Fruit fly (Drosophila melanogaster) whole organism, embryonic: ENCODE results near the gene Ada1-1.

Experiments
- Ada2b ChIP-seq: fragments of 200-800 bp; sonication (Bioruptor generic); IDR thresholded peaks from 2 replicates; pipeline ENCODE4 v1.3.6; 2022; ENCODE audit warnings: missing biosample characterization, missing genetic modification characterization
- Antp ChIP-seq: fragments of 200-800 bp; sonication (Bioruptor generic); optimal IDR thresholded peaks from 3 replicates; lab custom pipeline; 2016; ENCODE audit warnings: missing biosample characterization, missing genetic modification characterization
- CG10147 ChIP-seq: fragments of 200-800 bp; sonication (Bioruptor generic); optimal IDR thresholded peaks from 2 replicates; lab custom pipeline; 2019; ENCODE audit warnings: missing biosample characterization, mild to moderate bottlenecking, missing genetic modification characterization, moderate library complexity
- CG10209 ChIP-seq: fragments of 200-800 bp; sonication (Bioruptor generic); optimal IDR thresholded peaks from 3 replicates; lab custom pipeline; 2017; ENCODE audit warnings: missing biosample characterization, mild to moderate bottlenecking, missing genetic modification characterization, missing genetic modification reagents
- CG1024 ChIP-seq: fragments of 200-800 bp; sonication (Bioruptor generic); IDR thresholded peaks from 2 replicates; pipeline ENCODE4 v1.3.6; 2022; ENCODE audit warnings: missing biosample characterization, missing genetic modification characterization
- CG11247 ChIP-seq: fragments of 200-800 bp; sonication (Bioruptor generic); IDR thresholded peaks from 2 replicates; pipeline ENCODE4 v1.3.6; 2022; ENCODE audit warnings: missing biosample characterization, missing genetic modification characterization
- CG12071 ChIP-seq: fragments of 200-800 bp; sonication (Bioruptor generic); optimal IDR thresholded peaks from 3 replicates; lab custom pipeline; 2018; ENCODE audit warnings: missing biosample characterization, mild to moderate bottlenecking, missing genetic modification characterization
- CG15601 ChIP-seq: fragments of 200-800 bp; sonication (Bioruptor generic); optimal IDR thresholded peaks from 3 replicates; lab custom pipeline; 2019; ENCODE audit warnings: missing biosample characterization, mild to moderate bottlenecking, missing genetic modification characterization, moderate library complexity
- CG17361 ChIP-seq: fragments of 200-800 bp; sonication (Bioruptor generic); IDR thresholded peaks from 3 replicates; pipeline ENCODE4 v1.3.6; 2022; ENCODE audit warnings: missing biosample characterization, missing genetic modification characterization
- CG18599 ChIP-seq: fragments of 200-800 bp; sonication (Bioruptor generic); optimal IDR thresholded peaks from 3 replicates; lab custom pipeline; 2017; ENCODE audit warnings: missing biosample characterization, missing genetic modification characterization, mild to moderate bottlenecking, moderate library complexity, missing genetic modification reagents
- CG2202 ChIP-seq: fragments of 200-800 bp; sonication (Bioruptor generic); optimal IDR thresholded peaks from 2 replicates; lab custom pipeline; 2018; ENCODE audit warnings: missing biosample characterization, mild to moderate bottlenecking, missing genetic modification characterization
- CG32772 ChIP-seq: fragments of 200-800 bp; sonication (Bioruptor generic); IDR thresholded peaks from 2 replicates; pipeline ENCODE4 v1.3.6; 2022; ENCODE audit warnings: missing biosample characterization, missing genetic modification characterization
- CG34224 ChIP-seq: fragments of 200-800 bp; sonication (Bioruptor generic); IDR thresholded peaks from 3 replicates; pipeline ENCODE4 v1.3.6; 2022; ENCODE audit warnings: missing biosample characterization, missing genetic modification characterization; ENCODE audit not compliant: partially characterized antibody
- CG6254 ChIP-seq: fragments of 200-800 bp; sonication (Bioruptor generic); optimal IDR thresholded peaks from 3 replicates; lab custom pipeline; 2017; ENCODE audit warnings: mild to moderate bottlenecking, missing biosample characterization, missing genetic modification reagents, missing genetic modification characterization
- CG7786 ChIP-seq: fragments of 200-800 bp; sonication (Bioruptor generic); optimal IDR thresholded peaks from 2 replicates; lab custom pipeline; 2016; ENCODE audit warnings: missing biosample characterization, missing genetic modification characterization
- CG9437 ChIP-seq: fragments of 200-800 bp; sonication (Bioruptor generic); optimal IDR thresholded peaks from 2 replicates; lab custom pipeline; 2018; ENCODE audit warnings: missing biosample characterization, mild to moderate bottlenecking, missing genetic modification characterization
- Dref ChIP-seq: fragments of 200-800 bp; sonication (Bioruptor generic); IDR thresholded peaks from 2 replicates; pipeline ENCODE4 v1.3.6; 2022; ENCODE audit warnings: missing biosample characterization, missing genetic modification characterization
- Drgx ChIP-seq: fragments of 200-800 bp; sonication (Bioruptor generic); IDR thresholded peaks from 2 replicates; pipeline ENCODE4 v1.3.6; 2022; ENCODE audit warnings: missing biosample characterization, missing genetic modification characterization
- Hr78 ChIP-seq, 2 experiments: fragments of 200-800 bp in 1 of 2; fragments of >200 bp in 1 of 2; sonication (Bioruptor generic) in 1 of 2; optimal IDR thresholded peaks; 2 replicates each; lab custom pipeline; 2017 to 2019; ENCODE audit warnings: missing biosample characterization in 2 of 2, missing genetic modification characterization in 2 of 2, mild to moderate bottlenecking in 1 of 2, moderate library complexity in 1 of 2
- Jarid2 ChIP-seq: fragments of 200-800 bp; sonication (Bioruptor generic); optimal IDR thresholded peaks from 3 replicates; lab custom pipeline; 2017; ENCODE audit warnings: mild to moderate bottlenecking, missing biosample characterization, missing genetic modification reagents, missing genetic modification characterization
- Lhr ChIP-seq: fragments of 200-800 bp; sonication (Bioruptor generic); optimal IDR thresholded peaks from 3 replicates; lab custom pipeline; 2017; ENCODE audit warnings: mild to moderate bottlenecking, missing biosample characterization, missing genetic modification reagents, missing genetic modification characterization
- NFAT ChIP-seq: fragments of 200-800 bp; sonication (Bioruptor generic); IDR thresholded peaks from 2 replicates; pipeline ENCODE4 v1.3.6; 2022; ENCODE audit warnings: missing biosample characterization, missing genetic modification characterization
- Neu2 ChIP-seq: fragments of 200-800 bp; sonication (Bioruptor generic); optimal IDR thresholded peaks from 3 replicates; lab custom pipeline; 2016; ENCODE audit warnings: missing biosample characterization, missing genetic modification characterization, borderline replicate concordance
- Nf-YB ChIP-seq: fragments of 200-800 bp; sonication (Bioruptor generic); optimal IDR thresholded peaks from 3 replicates; lab custom pipeline; 2019; ENCODE audit warnings: missing biosample characterization, mild to moderate bottlenecking, missing genetic modification characterization, moderate library complexity
- Sry-β ChIP-seq: fragments of 200-800 bp; sonication (Bioruptor generic); optimal IDR thresholded peaks from 2 replicates; lab custom pipeline; 2018; ENCODE audit warnings: missing biosample characterization, mild to moderate bottlenecking, missing genetic modification characterization, moderate library complexity
- chif ChIP-seq, 2 experiments: fragments of 200-800 bp; sonication (Bioruptor generic); optimal IDR thresholded peaks; 3 replicates each; lab custom pipeline; 2016; ENCODE audit warnings: missing biosample characterization in 2 of 2, missing genetic modification characterization in 2 of 2
- chinmo ChIP-seq: fragments of 200-800 bp; sonication (Bioruptor generic); IDR thresholded peaks from 4 replicates; pipeline ENCODE4 v1.3.6; 2022; ENCODE audit warnings: missing biosample characterization, missing genetic modification characterization; ENCODE audit not compliant: partially characterized antibody
- corto ChIP-seq: fragments of 200-800 bp; sonication (Bioruptor generic); optimal IDR thresholded peaks from 2 replicates; lab custom pipeline; 2016; ENCODE audit warnings: missing biosample characterization, mild to moderate bottlenecking, missing genetic modification characterization, moderate library complexity
- cwo ChIP-seq: fragments of 200-800 bp; sonication (Bioruptor generic); optimal IDR thresholded peaks from 3 replicates; lab custom pipeline; 2017; ENCODE audit warnings: missing biosample characterization, missing genetic modification characterization, mild to moderate bottlenecking, moderate library complexity, missing genetic modification reagents
- dm ChIP-seq: fragments of 200-800 bp; sonication (Bioruptor generic); optimal IDR thresholded peaks from 3 replicates; lab custom pipeline; 2016; ENCODE audit warnings: missing biosample characterization, missing genetic modification characterization
- grn ChIP-seq: fragments of 200-800 bp; sonication (Bioruptor generic); optimal IDR thresholded peaks from 3 replicates; lab custom pipeline; 2017; ENCODE audit warnings: missing biosample characterization, missing genetic modification characterization
- jumu ChIP-seq: fragments of 200-800 bp; sonication (Bioruptor generic); optimal IDR thresholded peaks from 3 replicates; lab custom pipeline; 2016; ENCODE audit warnings: missing biosample characterization, missing genetic modification characterization
- lbe ChIP-seq: fragments of 200-800 bp; sonication (Bioruptor generic); optimal IDR thresholded peaks from 2 replicates; lab custom pipeline; 2016; ENCODE audit warnings: missing biosample characterization, mild to moderate bottlenecking, missing genetic modification characterization
- nom ChIP-seq: fragments of 200-800 bp; sonication (Bioruptor generic); optimal IDR thresholded peaks from 2 replicates; lab custom pipeline; 2017; ENCODE audit warnings: missing biosample characterization, missing genetic modification characterization, mild to moderate bottlenecking, moderate library complexity, missing genetic modification reagents
- pan ChIP-seq, 4 experiments: fragments of >200 bp in 3 of 4; fragments of 200-800 bp in 1 of 4; sonication (Bioruptor generic) in 1 of 4; optimal IDR thresholded peaks in 3 of 4; IDR thresholded peaks in 1 of 4; 2 replicates each; pipeline versions ENCODE4 v1.3.6 to Lab custom; 2017 to 2022; ENCODE audit warnings: missing biosample characterization in 2 of 4, missing genetic modification characterization in 2 of 4, mixed read lengths in 1 of 4
- peb ChIP-seq: fragments of 200-800 bp; sonication (Bioruptor generic); IDR thresholded peaks from 2 replicates; pipeline ENCODE4 v1.3.6; 2022; ENCODE audit warnings: missing biosample characterization, missing genetic modification characterization
- prd ChIP-seq, 3 experiments: fragments of >200 bp in 2 of 3; fragments of 200-800 bp in 1 of 3; sonication (Bioruptor generic) in 1 of 3; optimal IDR thresholded peaks in 2 of 3; IDR thresholded peaks in 1 of 3; 2 replicates in 2 of 3; 3 replicates in 1 of 3; pipeline versions ENCODE4 v1.3.6 to Lab custom; 2017 to 2022; ENCODE audit warnings: missing biosample characterization in 1 of 3, missing genetic modification characterization in 1 of 3
- run ChIP-seq: fragments of 200-800 bp; sonication (Bioruptor generic); optimal IDR thresholded peaks from 3 replicates; lab custom pipeline; 2018; ENCODE audit warnings: missing biosample characterization, mild to moderate bottlenecking, missing genetic modification characterization
- sna ChIP-seq: fragments of 200-800 bp; sonication (Bioruptor generic); IDR thresholded peaks from 2 replicates; pipeline ENCODE4 v1.3.6; 2022; ENCODE audit warnings: missing biosample characterization, missing genetic modification characterization; ENCODE audit not compliant: partially characterized antibody
- so ChIP-seq: fragments of 200-800 bp; sonication (Bioruptor generic); IDR thresholded peaks from 3 replicates; pipeline ENCODE4 v1.3.6; 2022; ENCODE audit warnings: missing biosample characterization, missing genetic modification characterization
- sob ChIP-seq: fragments of 200-800 bp; sonication (Bioruptor generic); IDR thresholded peaks from 2 replicates; pipeline ENCODE4 v1.3.6; 2022; ENCODE audit warnings: missing biosample characterization, missing genetic modification characterization
- sr ChIP-seq: fragments of 200-800 bp; sonication (Bioruptor generic); IDR thresholded peaks from 3 replicates; pipeline ENCODE4 v1.3.6; 2022; ENCODE audit warnings: missing biosample characterization, missing genetic modification characterization
- tll ChIP-seq, 2 experiments: fragments of 200-800 bp in 1 of 2; fragments of >200 bp in 1 of 2; sonication (Bioruptor generic) in 1 of 2; optimal IDR thresholded peaks; 2 replicates each; lab custom pipeline; 2017 to 2019; ENCODE audit warnings: missing biosample characterization in 2 of 2, missing genetic modification characterization in 2 of 2, mild to moderate bottlenecking in 1 of 2, moderate library complexity in 1 of 2
- tna ChIP-seq: fragments of 200-800 bp; sonication (Bioruptor generic); IDR thresholded peaks from 2 replicates; pipeline ENCODE4 v1.3.6; 2022; ENCODE audit warnings: missing biosample characterization, missing genetic modification characterization; ENCODE audit not compliant: partially characterized antibody
- unc-4 ChIP-seq: fragments of 200-800 bp; sonication (Bioruptor generic); IDR thresholded peaks from 2 replicates; pipeline ENCODE4 v1.3.6; 2022; ENCODE audit warnings: missing biosample characterization, missing genetic modification characterization; ENCODE audit not compliant: partially characterized antibody

Ada1-1 gene

DNA sequence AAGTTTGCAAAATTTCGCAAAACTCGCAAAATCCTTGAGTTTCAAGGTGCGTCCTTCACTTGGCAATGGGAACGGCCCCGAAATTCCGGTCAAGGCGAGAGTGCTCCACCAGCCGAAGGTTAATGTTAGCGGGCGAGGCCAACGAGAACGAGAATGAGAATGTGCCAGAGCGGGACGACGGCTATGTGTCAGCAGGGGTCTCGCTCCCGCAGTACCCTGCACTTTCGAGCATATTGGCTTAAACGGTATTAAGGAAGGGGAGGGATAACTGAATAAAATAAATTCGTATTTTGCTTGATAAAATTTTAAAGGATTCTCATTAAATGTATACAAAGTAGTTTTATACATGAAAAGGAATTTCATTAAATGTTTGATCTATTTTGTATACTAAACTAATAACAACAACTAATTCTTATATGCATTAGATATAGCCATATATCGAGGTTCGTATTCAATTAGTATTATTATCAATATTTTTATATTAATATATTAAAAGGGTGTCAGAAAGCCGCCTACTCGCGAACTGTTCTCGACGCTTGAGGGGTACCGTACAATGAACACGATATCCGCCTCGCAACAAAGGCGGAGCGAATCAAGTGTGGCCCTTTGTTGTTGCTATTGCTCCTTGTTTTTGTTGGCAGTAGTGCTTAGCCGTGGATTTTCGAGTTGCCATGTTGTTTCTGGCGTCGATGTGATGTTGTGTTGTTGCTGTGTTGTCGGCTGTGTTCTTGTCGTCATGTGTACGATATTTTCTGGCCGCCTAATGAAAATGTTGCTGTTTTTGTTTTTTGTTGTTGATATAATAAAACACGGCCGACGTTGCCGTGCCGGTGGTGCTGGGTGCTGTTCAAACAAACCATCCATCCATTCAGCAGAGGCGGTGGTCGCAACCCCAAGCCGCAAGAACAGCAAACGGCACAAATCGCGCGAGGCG lies 10.1 kb downstream of the Ada1-1 start (continued):
- TF ChIP-seq peb (GFP tag; lab: Robert Waterston, UW) (no peak), CG9437 (GFP tag; lab: Kevin White, UChicago) (peak; percentile 95), NFAT (GFP tag; lab: Robert Waterston, UW) (no peak), CG11247 (GFP tag; lab: Robert Waterston, UW) (no peak), CG6254 (GFP tag; lab: Kevin White, UChicago) (peak; percentile 81), run (tag; lab: Kevin White, UChicago) (peak; percentile 88), Sry-β (GFP tag; lab: Kevin White, UChicago) (peak; percentile 39), pan (optimal IDR thresholded peaks at IDR 0.05; lab: Kevin White, UChicago) (peak in 1 of 2 experiments; percentile 79), pan (GFP tag; optimal IDR thresholded peaks at IDR 0.05 in 1 of 2, IDR thresholded peaks at IDR 0.05 in 1 of 2) (peak in 1 of 2 experiments; percentile 69), corto (GFP tag; lab: Kevin White, UChicago) (no peak), tll (GFP tag; optimal IDR thresholded peaks at IDR 0.05; lab: Kevin White, UChicago) (no peak), sna (GFP tag; lab: Robert Waterston, UW) (no peak), CG15601 (peak; percentile 93), Antp (peak; percentile 65), Lhr (no peak), CG2202 (peak; percentile 87), Hr78 (GFP tag; optimal IDR thresholded peaks at IDR 0.05; lab: Kevin White, UChicago) (peak in 1 of 2 experiments; percentile 33), Nf-YB (GFP tag; lab: Kevin White, UChicago) (peak; percentile 88), CG34224 (GFP tag; lab: Robert Waterston, UW) (no peak), CG10147 (peak; percentile 95), CG10209 (GFP tag; lab: Kevin White, UChicago) (peak; percentile 97), CG32772 (GFP tag; lab: Robert Waterston, UW) (no peak), grn (GFP tag; lab: Kevin White, UChicago) (no peak), Dref (GFP tag; lab: Robert Waterston, UW) (no peak), CG18599 (GFP tag; lab: Kevin White, UChicago) (peak; percentile 96), CG12071 (no peak), Neu2 (no peak), CG17361 (GFP tag; lab: Robert Waterston, UW) (no peak), so (GFP tag; lab: Robert Waterston, UW) (no peak), CG1024 (GFP tag; lab: Robert Waterston, UW) (no peak), chif (GFP tag; optimal IDR thresholded peaks at IDR 0.05; lab: Kevin White, UChicago) (peak; percentile 65 to 75), sr (GFP tag; lab: Robert Waterston, UW) (no peak), tna (GFP tag; lab: Robert Waterston, UW) (no peak), Ada2b (no peak), lbe (peak; percentile 73), dm (GFP tag; lab: Kevin White, UChicago) (peak; percentile 45), jumu (GFP tag; lab: Kevin White, UChicago) (peak; percentile 51), Jarid2 (GFP tag; lab: Kevin White, UChicago) (peak; percentile 79), unc-4 (GFP tag; lab: Robert Waterston, UW) (no peak), prd (optimal IDR thresholded peaks at IDR 0.05; lab: Kevin White, UChicago) (no peak), prd (GFP tag; IDR thresholded peaks at IDR 0.05; lab: Robert Waterston, UW) (no peak), CG7786 (GFP tag; lab: Kevin White, UChicago) (peak; percentile 75), cwo (peak; percentile 86), chinmo (GFP tag; lab: Robert Waterston, UW) (no peak), nom (peak; percentile 81), sob (GFP tag; lab: Robert Waterston, UW) (no peak), Drgx (GFP tag; lab: Robert Waterston, UW) (no peak)
